Fruit fly (Drosophila melanogaster): ENCODE measurements around the gene CG43342.

DNA sequence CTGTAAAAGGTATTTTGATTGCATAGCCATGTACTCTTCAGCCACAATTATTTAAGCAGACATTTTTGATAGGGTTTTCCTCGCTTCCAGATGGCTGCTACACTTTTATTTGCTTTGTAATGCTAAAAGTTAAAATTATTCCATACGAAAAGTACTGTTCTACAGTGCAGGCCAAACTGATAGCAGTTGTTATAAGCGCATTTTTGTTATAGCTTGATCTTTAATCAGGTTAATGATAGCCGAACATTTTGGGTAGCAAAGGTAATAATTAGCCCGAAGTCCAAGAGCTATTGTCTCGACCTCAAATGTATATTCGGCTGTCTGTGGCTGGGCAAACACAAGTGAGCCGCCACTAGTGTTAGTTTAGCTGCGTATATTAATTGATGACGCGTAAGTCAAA lies 23.2 kb upstream of the CG43342 start:
- no peak for TF ChIP-seq CG4404 (GFP tag; IDR thresholded peaks at IDR 0.05)
- no peak for TF ChIP-seq psq (GFP tag; optimal IDR thresholded peaks at IDR 0.05)
- TF ChIP-seq NK7.1 (GFP tag; optimal IDR thresholded peaks at IDR 0.05) = no peak
- TF ChIP-seq en (GFP tag; optimal IDR thresholded peaks at IDR 0.05) = no peak
